Fruit fly (Drosophila melanogaster): ENCODE results near the gene Sfp24F.

Sfp24F gene

DNA sequence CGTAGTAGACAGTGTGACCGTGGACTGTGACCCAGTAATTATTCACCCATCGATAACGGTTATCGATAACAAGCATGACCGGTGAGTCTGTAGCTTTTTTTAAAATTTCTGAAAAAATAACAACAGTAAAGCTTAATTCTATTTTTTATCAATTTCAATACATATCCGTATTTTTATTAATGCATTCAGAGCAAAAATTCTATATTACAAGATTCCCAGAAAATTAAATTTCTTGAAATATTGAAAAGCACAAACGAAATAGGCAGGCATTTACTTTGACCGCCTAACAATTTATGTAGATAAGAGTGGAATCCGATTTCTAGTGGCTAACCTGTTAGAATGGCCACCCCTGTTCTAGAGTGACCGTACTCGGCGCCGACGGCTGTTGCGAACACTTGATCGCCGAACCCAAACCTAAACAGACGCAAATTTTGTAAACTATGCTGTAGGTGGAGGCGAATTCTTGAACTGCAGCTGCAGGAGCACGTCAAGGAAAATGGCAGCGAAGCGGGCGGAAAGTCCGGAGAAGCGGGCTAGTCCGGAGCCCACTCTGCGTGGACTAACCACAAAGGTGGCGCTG, 47.9 kb downstream of the Sfp24F start, which contains the start of gene CG3652 (continued):
- TF ChIP-seq CG15696 (tag; optimal IDR thresholded peaks at IDR 0.05) (no peak), E2f2 (GFP tag; IDR thresholded peaks at IDR 0.05) (peak; percentile 72), CG8290 (GFP tag; optimal IDR thresholded peaks at IDR 0.05) (no peak), CG8290 (tag; optimal IDR thresholded peaks at IDR 0.05) (no peak), vfl (GFP tag; optimal IDR thresholded peaks at IDR 0.05) (peak; percentile 9), CG1647 (GFP tag; optimal IDR thresholded peaks at IDR 0.05) (no peak), nmo (GFP tag; optimal IDR thresholded peaks at IDR 0.05) (peak; percentile 61), gfzf (GFP tag; optimal IDR thresholded peaks at IDR 0.05) (peak; percentile 67), dati (GFP tag; IDR thresholded peaks at IDR 0.05) (no peak), CG6813 (GFP tag; optimal IDR thresholded peaks at IDR 0.05) (no peak), jing (GFP tag; optimal IDR thresholded peaks at IDR 0.05) (no peak), CG9215 (GFP tag; IDR thresholded peaks at IDR 0.05) (no peak), CG3163 (GFP tag; optimal IDR thresholded peaks at IDR 0.05) (no peak), run (tag; optimal IDR thresholded peaks at IDR 0.05) (no peak), z (GFP tag; IDR thresholded peaks at IDR 0.05) (no peak), CG9876 (GFP tag; optimal IDR thresholded peaks at IDR 0.05) (no peak), Deaf1 (tag; optimal IDR thresholded peaks at IDR 0.05) (no peak), dmrt99B (tag; optimal IDR thresholded peaks at IDR 0.05) (no peak), Gsc (GFP tag; IDR thresholded peaks at IDR 0.05) (no peak), Nf-YA (GFP tag; IDR thresholded peaks at IDR 0.05) (no peak), ara (GFP tag; IDR thresholded peaks at IDR 0.05) (no peak), sisA (GFP tag; IDR thresholded peaks at IDR 0.05) (no peak), pita (GFP tag; optimal IDR thresholded peaks at IDR 0.05) (no peak), CG30020 (tag; optimal IDR thresholded peaks at IDR 0.05) (peak; percentile 53), CG16815 (GFP tag; optimal IDR thresholded peaks at IDR 0.05) (no peak), bigmax (GFP tag; optimal IDR thresholded peaks at IDR 0.05) (no peak), Poxn (GFP tag; IDR thresholded peaks at IDR 0.05) (no peak), CG11247 (GFP tag; IDR thresholded peaks at IDR 0.05) (no peak), lilli (GFP tag; optimal IDR thresholded peaks at IDR 0.05) (peak; percentile 61), phol (tag; optimal IDR thresholded peaks at IDR 0.05) (peak; percentile 64), Sox102F (GFP tag; optimal IDR thresholded peaks at IDR 0.05) (no peak), sd (tag; optimal IDR thresholded peaks at IDR 0.05) (no peak), CG5180 (GFP tag; optimal IDR thresholded peaks at IDR 0.05) (no peak), inv (GFP tag; IDR thresholded peaks at IDR 0.05; ENCODE audit: partially characterized antibody) (peak; percentile 38; the same call in 1 of the 2 replicates), CG33213 (GFP tag; optimal IDR thresholded peaks at IDR 0.05) (no peak), bbx (GFP tag; IDR thresholded peaks at IDR 0.05; ENCODE audit: partially characterized antibody) (0 out of 2 replicates have a peak, but pooled peaks have one; percentile 14), CG6765 (GFP tag; optimal IDR thresholded peaks at IDR 0.05) (no peak), CG18599 (GFP tag; optimal IDR thresholded peaks at IDR 0.05) (no peak), CG7786 (GFP tag; optimal IDR thresholded peaks at IDR 0.05) (peak; percentile 23), Atf3 (GFP tag; optimal IDR thresholded peaks at IDR 0.05) (peak; percentile 26), Sox100B (GFP tag; optimal IDR thresholded peaks at IDR 0.05) (no peak), fru (optimal IDR thresholded peaks at IDR 0.05) (no peak), CG4707 (GFP tag; optimal IDR thresholded peaks at IDR 0.05) (no peak), CG2202 (tag; optimal IDR thresholded peaks at IDR 0.05) (no peak), sima (GFP tag; optimal IDR thresholded peaks at IDR 0.05) (no peak), CG31388 (GFP tag; optimal IDR thresholded peaks at IDR 0.05) (no peak), pb (GFP tag; optimal IDR thresholded peaks at IDR 0.05) (no peak), emc (GFP tag; optimal IDR thresholded peaks at IDR 0.05) (no peak), p53 (GFP tag; optimal IDR thresholded peaks at IDR 0.05) (no peak), ATbp (GFP tag; optimal IDR thresholded peaks at IDR 0.05) (no peak), pum (GFP tag; optimal IDR thresholded peaks at IDR 0.05) (peak; percentile 35), NfI (GFP tag; optimal IDR thresholded peaks at IDR 0.05) (no peak)

Measured in whole organism, embryonic.